Worm (Caenorhabditis elegans) whole organism, L4 larva: ENCODE measurements around the gene unc-10.

Experiments
- R02D3.7 ChIP-seq: fragments of 150-350 bp; sonication (generic microtip); optimal IDR thresholded peaks from 3 replicates; lab custom pipeline; 2014; ENCODE audit warnings: missing biosample characterization, missing genetic modification characterization
- egl-27 ChIP-seq: sonication (generic microtip); optimal IDR thresholded peaks from 3 replicates; lab custom pipeline; 2017; ENCODE audit warnings: missing biosample characterization, missing genetic modification reagents, missing genetic modification characterization
- hlh-30 ChIP-seq: sonication (generic microtip); optimal IDR thresholded peaks from 2 replicates; lab custom pipeline; 2017; ENCODE audit warnings: antibody characterized with exemption, mild to moderate bottlenecking, missing genetic modification characterization, missing compliant biosample characterization; ENCODE audit not compliant: insufficient read depth
- lin-15B ChIP-seq: fragments of 150-350 bp; sonication (generic microtip); optimal IDR thresholded peaks from 3 replicates; lab custom pipeline; 2014; ENCODE audit warnings: missing biosample characterization, missing genetic modification characterization
- madf-9 ChIP-seq: fragments of 200-800 bp; sonication (Bioruptor generic); conservative IDR thresholded peaks from 2 replicates; pipeline ENCODE4 v1.3.6; 2022; ENCODE audit warnings: missing genetic modification reagents, missing genetic modification characterization, missing compliant biosample characterization
- nhr-237 ChIP-seq: sonication (generic microtip); optimal IDR thresholded peaks from 2 replicates; lab custom pipeline; 2017; ENCODE audit warnings: missing biosample characterization, missing genetic modification characterization
- nhr-77 ChIP-seq: fragments of 150-350 bp; optimal IDR thresholded peaks from 2 replicates; lab custom pipeline; 2014; ENCODE audit warnings: missing biosample characterization, missing genetic modification characterization
- zag-1 ChIP-seq: fragments of 150-350 bp; optimal IDR thresholded peaks from 2 replicates; lab custom pipeline; 2014; ENCODE audit warnings: missing biosample characterization, missing genetic modification characterization

- TF ChIP-seq nhr-237 (tag; lab: Kevin White, UChicago) (no peak), nhr-77 (tag; lab: Kevin White, UChicago) (no peak), lin-15B (tag; lab: Kevin White, UChicago) (no peak), zag-1 (tag; lab: Kevin White, UChicago) (no peak), egl-27 (tag; lab: Kevin White, UChicago) (no peak), madf-9 (GFP tag; lab: Robert Waterston, UW) (no peak), R02D3.7 (tag; lab: Kevin White, UChicago) (no peak), hlh-30 (peak; percentile 1)
Observed at ce11 chrX:7224510-7224909, 55.6 kb downstream of the unc-10 start.
